Fruit fly (Drosophila melanogaster): ENCODE results near the gene CG5001.
A peak's percentile ranks its signal among the peaks of the same experiment; 100 is the strongest.

CG5001 gene

dm6 chr2L:1211528-1211927 lies 26.0 kb downstream of the CG5001 start (continued):
- no peak for TF ChIP-seq Atf6 (GFP tag; IDR thresholded peaks at IDR 0.05)
- peak; percentile 16 for TF ChIP-seq sens (GFP tag)
- no peak for TF ChIP-seq CG15479 (GFP tag; optimal IDR thresholded peaks at IDR 0.05)
- TF ChIP-seq CG30431 (GFP tag; optimal IDR thresholded peaks at IDR 0.05), result no peak
- peak; percentile 56; the same call in 1 of the 2 replicates for TF ChIP-seq CG17612 (GFP tag; IDR thresholded peaks at IDR 0.05)
- TF ChIP-seq gem (tag; optimal IDR thresholded peaks at IDR 0.05), result no peak
- no peak for TF ChIP-seq CG3065 (GFP tag; optimal IDR thresholded peaks at IDR 0.05)
- peak; percentile 48 for TF ChIP-seq CG13287 (GFP tag; IDR thresholded peaks at IDR 0.05; ENCODE audit: partially characterized antibody)
- no peak for TF ChIP-seq Hr78 (GFP tag; optimal IDR thresholded peaks at IDR 0.05)
- TF ChIP-seq bbx (GFP tag; IDR thresholded peaks at IDR 0.05; ENCODE audit: partially characterized antibody), result no peak
- TF ChIP-seq tx (GFP tag; optimal IDR thresholded peaks at IDR 0.05), result no peak
- no peak for TF ChIP-seq CG8359 (GFP tag; optimal IDR thresholded peaks at IDR 0.05; ENCODE audit: borderline replicate concordance)
- TF ChIP-seq CG2202 (tag; optimal IDR thresholded peaks at IDR 0.05), result no peak
- no peak for TF ChIP-seq ash1 (GFP tag; optimal IDR thresholded peaks at IDR 0.05)
- TF ChIP-seq CG9437 (GFP tag; optimal IDR thresholded peaks at IDR 0.05), result no peak
- TF ChIP-seq CG2120 (GFP tag; optimal IDR thresholded peaks at IDR 0.05), result peak; percentile 29
- TF ChIP-seq CG6791 (GFP tag; IDR thresholded peaks at IDR 0.05; ENCODE audit: partially characterized antibody), result no peak
- TF ChIP-seq ato (GFP tag; IDR thresholded peaks at IDR 0.05; ENCODE audit: partially characterized antibody), result no peak
- TF ChIP-seq wek (GFP tag; optimal IDR thresholded peaks at IDR 0.05), result peak; percentile 76
- no peak for TF ChIP-seq CG11723 (GFP tag; optimal IDR thresholded peaks at IDR 0.05)
- TF ChIP-seq CG11085 (GFP tag; IDR thresholded peaks at IDR 0.05), result no peak
- no peak for TF ChIP-seq NK7.1 (GFP tag; optimal IDR thresholded peaks at IDR 0.05)
- no peak for TF ChIP-seq ase (GFP tag; IDR thresholded peaks at IDR 0.05)
- no peak for TF ChIP-seq Lhr (GFP tag; optimal IDR thresholded peaks at IDR 0.05)
- TF ChIP-seq Doc2 (GFP tag; IDR thresholded peaks at IDR 0.05), result no peak
- TF ChIP-seq CG15601 (tag; optimal IDR thresholded peaks at IDR 0.05), result peak; percentile 30
- TF ChIP-seq lbe (GFP tag; optimal IDR thresholded peaks at IDR 0.05), result no peak
- TF ChIP-seq Atf3 (GFP tag; optimal IDR thresholded peaks at IDR 0.05), result no peak
- no peak for TF ChIP-seq Xbp1 (GFP tag; optimal IDR thresholded peaks at IDR 0.05)
- TF ChIP-seq Sry-β (GFP tag; optimal IDR thresholded peaks at IDR 0.05), result no peak
- no peak for TF ChIP-seq pho (GFP tag; optimal IDR thresholded peaks at IDR 0.05)

- TF ChIP-seq Fer1 (GFP tag; optimal IDR thresholded peaks at IDR 0.05) (peak; percentile 41), CG30403 (GFP tag; optimal IDR thresholded peaks at IDR 0.05) (peak; percentile 8), CG2678 (tag; optimal IDR thresholded peaks at IDR 0.05) (peak; percentile 43), tio (GFP tag; optimal IDR thresholded peaks at IDR 0.05) (peak; percentile 13), ara (GFP tag; IDR thresholded peaks at IDR 0.05) (peak; percentile 30; the same call in 1 of the 2 replicates), CG13424 (tag; optimal IDR thresholded peaks at IDR 0.05) (peak; percentile 24), CG7357 (GFP tag; IDR thresholded peaks at IDR 0.05) (no peak), dmrt99B (tag; optimal IDR thresholded peaks at IDR 0.05) (peak; percentile 54), H2.0 (GFP tag; IDR thresholded peaks at IDR 0.05) (0 out of 2 replicates have a peak, but pooled peaks have one; percentile 17), Vsx1 (GFP tag; optimal IDR thresholded peaks at IDR 0.05) (no peak), usp (GFP tag; optimal IDR thresholded peaks at IDR 0.05) (no peak), Pdp1 (GFP tag; optimal IDR thresholded peaks at IDR 0.05) (peak in 1 of 2 experiments; percentile 11), Xrp1 (GFP tag; IDR thresholded peaks at IDR 0.05) (0 out of 2 replicates have a peak, but pooled peaks have one; percentile 15), vvl (GFP tag; IDR thresholded peaks at IDR 0.05) (no peak), cato (GFP tag; optimal IDR thresholded peaks at IDR 0.05; ENCODE audit: borderline replicate concordance) (no peak), Blimp-1 (GFP tag; optimal IDR thresholded peaks at IDR 0.05) (peak; percentile 30), unpg (GFP tag; optimal IDR thresholded peaks at IDR 0.05) (peak; percentile 13), E2f2 (GFP tag; IDR thresholded peaks at IDR 0.05) (0 out of 2 replicates have a peak, but pooled peaks have one; percentile 8), CG6254 (GFP tag; optimal IDR thresholded peaks at IDR 0.05) (no peak), toy (GFP tag; IDR thresholded peaks at IDR 0.05) (no peak), ranshi (GFP tag; IDR thresholded peaks at IDR 0.05) (0 out of 2 replicates have a peak, but pooled peaks have one; percentile 10)
Observed at dm6 chr2L:1213587-1213986, 28.0 kb downstream of the CG5001 start.

All from whole organism, embryonic.